Worm (Caenorhabditis elegans) whole organism, L4 larva: ENCODE data around the gene F23H11.7.

ENCODE experiments used
- F49E8.2 ChIP-seq: sonication (generic microtip); optimal IDR thresholded peaks from 2 replicates; lab custom pipeline; 2016; ENCODE audit warnings: missing compliant biosample characterization, mild to moderate bottlenecking, missing genetic modification characterization, borderline replicate concordance
- T20F7.1 ChIP-seq: fragments of 200-800 bp; sonication (Bioruptor generic); optimal IDR thresholded peaks from 2 replicates; lab custom pipeline; 2018; ENCODE audit warnings: mild to moderate bottlenecking, missing genetic modification characterization, missing compliant biosample characterization
- T26A8.4 ChIP-seq: fragments of 200-800 bp; sonication (Bioruptor generic); IDR thresholded peaks from 2 replicates; pipeline ENCODE4 v1.3.6; 2022; ENCODE audit warnings: missing genetic modification characterization, missing compliant biosample characterization
- Y105C5A.15 ChIP-seq: fragments of 200-800 bp; sonication (Bioruptor generic); IDR thresholded peaks from 2 replicates; pipeline ENCODE4 v1.3.6; 2022; ENCODE audit warnings: missing genetic modification characterization, missing compliant biosample characterization
- Y48G9A.11 ChIP-seq: fragments of 200-800 bp; sonication (Bioruptor generic); IDR thresholded peaks from 2 replicates; pipeline ENCODE4 v1.3.6; 2022; ENCODE audit warnings: missing genetic modification reagents, missing genetic modification characterization, missing compliant biosample characterization
- Y75B8A.6 ChIP-seq: fragments of 200-800 bp; sonication (Bioruptor generic); IDR thresholded peaks from 2 replicates; pipeline ENCODE4 v1.3.6; 2022; ENCODE audit warnings: missing genetic modification reagents, missing genetic modification characterization, missing compliant biosample characterization
- aly-2 ChIP-seq: sonication (generic microtip); optimal IDR thresholded peaks from 2 replicates; lab custom pipeline; 2018; ENCODE audit warnings: missing biosample characterization, missing genetic modification characterization
- ama-1 ChIP-seq: fragments of 150-350 bp; optimal IDR thresholded peaks from 2 replicates; lab custom pipeline; 2014; ENCODE audit warnings: inconsistent platforms, mixed read lengths
- arid-1 ChIP-seq: fragments of 200-800 bp; sonication (Bioruptor generic); conservative IDR thresholded peaks from 2 replicates; pipeline ENCODE4 v1.3.6; 2022; ENCODE audit warnings: missing genetic modification reagents, missing genetic modification characterization, missing compliant biosample characterization
- ceh-62 ChIP-seq: sonication (generic microtip); optimal IDR thresholded peaks from 2 replicates; lab custom pipeline; 2017; ENCODE audit warnings: missing biosample characterization, missing genetic modification characterization
- ctbp-1 ChIP-seq: fragments of 200-800 bp; sonication (Bioruptor generic); IDR thresholded peaks from 2 replicates; pipeline ENCODE4 v1.3.6; 2022; ENCODE audit warnings: missing genetic modification reagents, missing genetic modification characterization, missing compliant biosample characterization
- daf-12 ChIP-seq: fragments of 150-350 bp; optimal IDR thresholded peaks from 2 replicates; lab custom pipeline; 2014; ENCODE audit warnings: missing biosample characterization, missing genetic modification reagents, missing genetic modification characterization
- daf-16 ChIP-seq, 3 experiments: sonication (generic microtip); optimal IDR thresholded peaks; 2 replicates each; lab custom pipeline; 2016 to 2017; ENCODE audit warnings: missing genetic modification characterization in 3 of 3, missing genetic modification reagents in 3 of 3, mild to moderate bottlenecking in 2 of 3, missing compliant biosample characterization in 2 of 3, missing biosample characterization in 1 of 3, moderate library complexity in 1 of 3
- daf-8 ChIP-seq: fragments of 200-800 bp; sonication (Bioruptor generic); IDR thresholded peaks from 2 replicates; pipeline ENCODE4 v1.3.6; 2022; ENCODE audit warnings: missing genetic modification characterization, missing compliant biosample characterization
- dmd-6 ChIP-seq: fragments of 200-800 bp; sonication (Bioruptor generic); IDR thresholded peaks from 2 replicates; pipeline ENCODE4 v1.3.6; 2022; ENCODE audit warnings: missing genetic modification reagents, missing genetic modification characterization, missing compliant biosample characterization
- dmd-8 ChIP-seq: fragments of 200-800 bp; sonication (Bioruptor generic); IDR thresholded peaks from 2 replicates; pipeline ENCODE4 v1.3.6; 2022; ENCODE audit warnings: missing genetic modification characterization, missing compliant biosample characterization
- duxl-1 ChIP-seq: sonication (generic microtip); optimal IDR thresholded peaks from 2 replicates; lab custom pipeline; 2016; ENCODE audit warnings: mild to moderate bottlenecking, missing genetic modification characterization, moderate library complexity, missing compliant biosample characterization; ENCODE audit not compliant: poor library complexity
- egl-27 ChIP-seq: sonication (generic microtip); optimal IDR thresholded peaks from 3 replicates; lab custom pipeline; 2017; ENCODE audit warnings: missing biosample characterization, missing genetic modification reagents, missing genetic modification characterization
- gei-8 ChIP-seq: fragments of 200-800 bp; sonication (Bioruptor generic); optimal IDR thresholded peaks from 2 replicates; lab custom pipeline; 2018; ENCODE audit warnings: mild to moderate bottlenecking, missing genetic modification characterization, missing compliant biosample characterization
- hif-1 ChIP-seq, 2 experiments: sonication (generic microtip); optimal IDR thresholded peaks; 2 replicates each; lab custom pipeline; 2016 to 2017; ENCODE audit warnings: missing compliant biosample characterization in 2 of 2, missing genetic modification characterization in 2 of 2, missing genetic modification reagents in 2 of 2, missing genotype in 2 of 2, mild to moderate bottlenecking in 1 of 2
- hlh-30 ChIP-seq: sonication (generic microtip); optimal IDR thresholded peaks from 2 replicates; lab custom pipeline; 2017; ENCODE audit warnings: antibody characterized with exemption, mild to moderate bottlenecking, missing genetic modification characterization, missing compliant biosample characterization; ENCODE audit not compliant: insufficient read depth
- hmg-1.1 ChIP-seq: fragments of 200-800 bp; sonication (Bioruptor generic); IDR thresholded peaks from 2 replicates; pipeline ENCODE4 v1.3.6; 2022; ENCODE audit warnings: missing genetic modification reagents, missing genetic modification characterization, missing compliant biosample characterization
- lin-1 ChIP-seq: fragments of 200-800 bp; sonication (Bioruptor generic); IDR thresholded peaks from 2 replicates; pipeline ENCODE4 v1.3.6; 2022; ENCODE audit warnings: missing genetic modification reagents, missing genetic modification characterization, missing compliant biosample characterization
- lin-38 ChIP-seq: fragments of 200-800 bp; sonication (Bioruptor generic); IDR thresholded peaks from 2 replicates; pipeline ENCODE4 v1.3.6; 2022; ENCODE audit warnings: missing genetic modification reagents, missing genetic modification characterization, missing compliant biosample characterization
- lir-3 ChIP-seq: sonication (generic microtip); optimal IDR thresholded peaks from 2 replicates; lab custom pipeline; 2016; ENCODE audit warnings: mild to moderate bottlenecking, missing genetic modification characterization, missing compliant biosample characterization
- lsy-2 ChIP-seq, 2 experiments: fragments of 150-350 bp in 1 of 2; sonication (generic microtip) in 1 of 2; optimal IDR thresholded peaks; 2 replicates each; lab custom pipeline; 2014 to 2017; ENCODE audit warnings: missing biosample characterization in 2 of 2, missing genetic modification characterization in 2 of 2
- mdt-29 ChIP-seq: fragments of 200-800 bp; sonication (Bioruptor generic); IDR thresholded peaks from 2 replicates; pipeline ENCODE4 v1.3.6; 2022; ENCODE audit warnings: missing genetic modification reagents, missing genetic modification characterization, missing compliant biosample characterization
- mes-2 ChIP-seq: sonication (generic microtip); optimal IDR thresholded peaks from 2 replicates; lab custom pipeline; 2016; ENCODE audit warnings: missing genotype, mild to moderate bottlenecking, missing genetic modification characterization, missing compliant biosample characterization; ENCODE audit not compliant: poor library complexity, severe bottlenecking
- mxl-3 ChIP-seq: fragments of 200-800 bp; sonication (Bioruptor generic); optimal IDR thresholded peaks from 2 replicates; lab custom pipeline; 2018; ENCODE audit warnings: mild to moderate bottlenecking, missing genetic modification characterization, missing compliant biosample characterization
- nhr-10 ChIP-seq: fragments of 150-350 bp; optimal IDR thresholded peaks from 2 replicates; lab custom pipeline; 2014; ENCODE audit warnings: missing biosample characterization, missing genetic modification characterization
- nhr-102 ChIP-seq: sonication (generic microtip); optimal IDR thresholded peaks from 2 replicates; lab custom pipeline; 2016; ENCODE audit warnings: mild to moderate bottlenecking, missing genetic modification characterization, moderate library complexity, missing compliant biosample characterization
- nhr-42 ChIP-seq: fragments of 200-800 bp; sonication (Bioruptor generic); IDR thresholded peaks from 2 replicates; pipeline ENCODE4 v1.3.6; 2022; ENCODE audit warnings: missing genetic modification characterization, missing compliant biosample characterization
- nhr-48 ChIP-seq: sonication (generic microtip); optimal IDR thresholded peaks from 2 replicates; lab custom pipeline; 2016; ENCODE audit warnings: mild to moderate bottlenecking, missing genetic modification characterization, missing compliant biosample characterization
- nhr-6 ChIP-seq: fragments of 150-350 bp; optimal IDR thresholded peaks from 2 replicates; lab custom pipeline; 2014; ENCODE audit warnings: missing biosample characterization, missing genetic modification characterization
- nhr-76 ChIP-seq: fragments of 150-350 bp; optimal IDR thresholded peaks from 2 replicates; lab custom pipeline; 2014; ENCODE audit warnings: missing biosample characterization, missing genetic modification characterization
- nhr-77 ChIP-seq: fragments of 150-350 bp; optimal IDR thresholded peaks from 2 replicates; lab custom pipeline; 2014; ENCODE audit warnings: missing biosample characterization, missing genetic modification characterization
- rbr-2 ChIP-seq: sonication (generic microtip); optimal IDR thresholded peaks from 2 replicates; lab custom pipeline; 2016; ENCODE audit warnings: missing genotype, missing genetic modification characterization, missing compliant biosample characterization
- saeg-2 ChIP-seq: fragments of 200-800 bp; sonication (Bioruptor generic); IDR thresholded peaks from 2 replicates; pipeline ENCODE4 v1.3.6; 2022; ENCODE audit warnings: missing genetic modification reagents, missing genetic modification characterization, missing compliant biosample characterization
- skn-1 ChIP-seq: fragments of 150-350 bp; optimal IDR thresholded peaks from 2 replicates; lab custom pipeline; 2014; ENCODE audit warnings: missing biosample characterization, missing genetic modification characterization
- snpc-1.2 ChIP-seq: fragments of 200-800 bp; sonication (Bioruptor generic); IDR thresholded peaks from 2 replicates; pipeline ENCODE4 v1.3.6; 2022; ENCODE audit warnings: missing genetic modification reagents, missing genetic modification characterization, missing compliant biosample characterization
- snpc-4 ChIP-seq: fragments of 150-350 bp; optimal IDR thresholded peaks from 2 replicates; lab custom pipeline; 2014; ENCODE audit warnings: missing biosample characterization, missing genetic modification characterization
- tag-97 ChIP-seq: fragments of 200-800 bp; sonication (Bioruptor generic); IDR thresholded peaks from 2 replicates; pipeline ENCODE4 v1.3.6; 2022; ENCODE audit warnings: missing genetic modification characterization, missing compliant biosample characterization
- tra-1 ChIP-seq: fragments of 200-800 bp; sonication (Bioruptor generic); IDR thresholded peaks from 2 replicates; pipeline ENCODE4 v1.3.6; 2022; ENCODE audit warnings: missing genetic modification reagents, missing genetic modification characterization, missing compliant biosample characterization
- ztf-11 ChIP-seq: fragments of 150-350 bp; optimal IDR thresholded peaks from 2 replicates; lab custom pipeline; 2014; ENCODE audit warnings: missing biosample characterization, missing genetic modification characterization

F23H11.7 gene

DNA sequence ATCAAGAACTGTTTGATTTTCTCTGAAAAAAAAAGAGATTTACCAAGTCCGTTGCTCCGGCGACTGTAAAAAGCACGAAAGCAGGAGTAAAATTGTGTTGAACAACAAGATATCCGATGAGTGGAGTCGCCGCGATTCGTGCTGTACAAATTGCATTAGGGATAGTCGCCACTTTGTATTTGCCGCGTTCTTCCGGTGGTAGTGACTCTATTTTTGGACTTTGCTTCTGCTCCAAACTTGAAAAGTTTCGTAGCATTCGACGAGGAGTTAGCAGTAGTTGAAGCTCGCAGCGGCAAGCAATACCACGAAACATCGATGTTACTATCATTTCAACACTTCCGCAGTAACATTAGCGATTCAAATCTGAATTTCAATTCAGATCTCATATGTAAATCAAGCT is 9.7 kb downstream of the F23H11.7 start, which contains the start of gene crls-1:
crls-1 (minus strand) TSS at position 363 of the 400 bp plus-strand sequence.
- TF ChIP-seq gei-8 (no peak), lsy-2 (tag; optimal IDR thresholded peaks at IDR 0.05; lab: Kevin White, UChicago) (no peak), dmd-8 (GFP tag; lab: Robert Waterston, UW) (no peak), aly-2 (tag; lab: Kevin White, UChicago) (no peak), lin-38 (GFP tag; lab: Robert Waterston, UW) (peak; percentile 30; the same call in 1 of the 2 replicates), mxl-3 (no peak), hmg-1.1 (no peak), Y48G9A.11 (0 out of 2 replicates have a peak, but pooled peaks have one; percentile 44), snpc-1.2 (no peak), mdt-29 (GFP tag; lab: Robert Waterston, UW) (no peak), dmd-6 (0 out of 2 replicates have a peak, but pooled peaks have one; percentile 9), daf-12 (tag; lab: Kevin White, UChicago) (no peak), tra-1 (GFP tag; lab: Robert Waterston, UW) (0 out of 2 replicates have a peak, but pooled peaks have one; percentile 39), hif-1 (tag; optimal IDR thresholded peaks at IDR 0.05; lab: Kevin White, UChicago) (no peak), lir-3 (tag; lab: Kevin White, UChicago) (no peak), skn-1 (tag; lab: Kevin White, UChicago) (no peak), F49E8.2 (tag; lab: Kevin White, UChicago) (no peak), nhr-48 (tag; lab: Kevin White, UChicago) (no peak), ceh-62 (tag; lab: Kevin White, UChicago) (no peak), T20F7.1 (peak; percentile 20), ctbp-1 (GFP tag; lab: Robert Waterston, UW) (no peak), duxl-1 (tag; lab: Kevin White, UChicago) (no peak), mes-2 (no peak), Y75B8A.6 (GFP tag; lab: Robert Waterston, UW) (no peak), nhr-42 (GFP tag; lab: Robert Waterston, UW) (no peak), Y105C5A.15 (no peak), daf-16 (GFP tag; optimal IDR thresholded peaks at IDR 0.05; lab: Kevin White, UChicago) (no peak), daf-16 (tag; optimal IDR thresholded peaks at IDR 0.05; lab: Kevin White, UChicago) (peak; percentile 13), nhr-10 (tag; lab: Kevin White, UChicago) (no peak), daf-8 (GFP tag; lab: Robert Waterston, UW) (no peak), rbr-2 (tag; lab: Kevin White, UChicago) (no peak), lin-1 (GFP tag; lab: Robert Waterston, UW) (no peak), nhr-102 (tag; lab: Kevin White, UChicago) (no peak), tag-97 (GFP tag; lab: Robert Waterston, UW) (no peak), nhr-76 (tag; lab: Kevin White, UChicago) (no peak), ztf-11 (tag; lab: Kevin White, UChicago) (no peak), nhr-77 (tag; lab: Kevin White, UChicago) (no peak), T26A8.4 (GFP tag; lab: Robert Waterston, UW) (no peak), nhr-6 (tag; lab: Kevin White, UChicago) (no peak), arid-1 (0 out of 2 replicates have a peak, but pooled peaks have one; percentile 6), saeg-2 (GFP tag; lab: Robert Waterston, UW) (no peak), snpc-4 (tag; lab: Kevin White, UChicago) (no peak), hlh-30 (tag; lab: Kevin White, UChicago) (no peak), ama-1 (lab: Kevin White, UChicago) (peak; percentile 81), egl-27 (tag; lab: Kevin White, UChicago) (no peak)
